Worm (Caenorhabditis elegans) whole organism, L4 larva: ENCODE data around the gene F48G7.4.

Source experiments
- D1046.2 ChIP-seq: fragments of 200-800 bp; sonication (Bioruptor generic); IDR thresholded peaks from 2 replicates; pipeline ENCODE4 v1.3.6; 2022; ENCODE audit warnings: missing genetic modification characterization, missing compliant biosample characterization
- F26F4.8 ChIP-seq: fragments of 200-800 bp; sonication (Bioruptor generic); conservative IDR thresholded peaks from 2 replicates; pipeline ENCODE4 v1.3.6; 2022; ENCODE audit warnings: missing genetic modification characterization, missing compliant biosample characterization
- Y105C5A.15 ChIP-seq: fragments of 200-800 bp; sonication (Bioruptor generic); IDR thresholded peaks from 2 replicates; pipeline ENCODE4 v1.3.6; 2022; ENCODE audit warnings: missing genetic modification characterization, missing compliant biosample characterization
- Y48G9A.11 ChIP-seq: fragments of 200-800 bp; sonication (Bioruptor generic); IDR thresholded peaks from 2 replicates; pipeline ENCODE4 v1.3.6; 2022; ENCODE audit warnings: missing genetic modification reagents, missing genetic modification characterization, missing compliant biosample characterization
- arid-1 ChIP-seq: fragments of 200-800 bp; sonication (Bioruptor generic); conservative IDR thresholded peaks from 2 replicates; pipeline ENCODE4 v1.3.6; 2022; ENCODE audit warnings: missing genetic modification reagents, missing genetic modification characterization, missing compliant biosample characterization
- attf-4 ChIP-seq: sonication (generic microtip); optimal IDR thresholded peaks from 3 replicates; lab custom pipeline; 2017; ENCODE audit warnings: missing biosample characterization, missing genetic modification characterization
- ceh-28 ChIP-seq: fragments of 150-350 bp; optimal IDR thresholded peaks from 2 replicates; lab custom pipeline; 2014; ENCODE audit warnings: missing biosample characterization, missing genetic modification reagents, missing genetic modification characterization
- ceh-62 ChIP-seq: sonication (generic microtip); optimal IDR thresholded peaks from 2 replicates; lab custom pipeline; 2017; ENCODE audit warnings: missing biosample characterization, missing genetic modification characterization
- cey-2 ChIP-seq: sonication (generic microtip); optimal IDR thresholded peaks from 3 replicates; lab custom pipeline; 2017; ENCODE audit warnings: missing genetic modification characterization, mild to moderate bottlenecking, missing compliant biosample characterization, antibody characterized with exemption, borderline replicate concordance; ENCODE audit not compliant: insufficient read depth
- daf-16 ChIP-seq, 3 experiments: sonication (generic microtip); optimal IDR thresholded peaks; 2 replicates each; lab custom pipeline; 2016 to 2017; ENCODE audit warnings: missing genetic modification characterization in 3 of 3, missing genetic modification reagents in 3 of 3, mild to moderate bottlenecking in 2 of 3, missing compliant biosample characterization in 2 of 3, missing biosample characterization in 1 of 3, moderate library complexity in 1 of 3
- daf-19 ChIP-seq: fragments of 200-800 bp; sonication (Bioruptor generic); conservative IDR thresholded peaks from 2 replicates; pipeline ENCODE4 v1.3.6; 2022; ENCODE audit warnings: missing genetic modification characterization, missing compliant biosample characterization
- dmd-6 ChIP-seq: fragments of 200-800 bp; sonication (Bioruptor generic); IDR thresholded peaks from 2 replicates; pipeline ENCODE4 v1.3.6; 2022; ENCODE audit warnings: missing genetic modification reagents, missing genetic modification characterization, missing compliant biosample characterization
- dmd-8 ChIP-seq: fragments of 200-800 bp; sonication (Bioruptor generic); IDR thresholded peaks from 2 replicates; pipeline ENCODE4 v1.3.6; 2022; ENCODE audit warnings: missing genetic modification characterization, missing compliant biosample characterization
- duxl-1 ChIP-seq: sonication (generic microtip); optimal IDR thresholded peaks from 2 replicates; lab custom pipeline; 2016; ENCODE audit warnings: mild to moderate bottlenecking, missing genetic modification characterization, moderate library complexity, missing compliant biosample characterization; ENCODE audit not compliant: poor library complexity
- dve-1 ChIP-seq: sonication (generic microtip); optimal IDR thresholded peaks from 2 replicates; lab custom pipeline; 2017; ENCODE audit warnings: antibody characterized with exemption, mild to moderate bottlenecking, missing genetic modification characterization, missing compliant biosample characterization; ENCODE audit not compliant: insufficient read depth
- gei-8 ChIP-seq: fragments of 200-800 bp; sonication (Bioruptor generic); optimal IDR thresholded peaks from 2 replicates; lab custom pipeline; 2018; ENCODE audit warnings: mild to moderate bottlenecking, missing genetic modification characterization, missing compliant biosample characterization
- hif-1 ChIP-seq, 2 experiments: sonication (generic microtip); optimal IDR thresholded peaks; 2 replicates each; lab custom pipeline; 2016 to 2017; ENCODE audit warnings: missing compliant biosample characterization in 2 of 2, missing genetic modification characterization in 2 of 2, missing genetic modification reagents in 2 of 2, missing genotype in 2 of 2, mild to moderate bottlenecking in 1 of 2
- hlh-30 ChIP-seq: sonication (generic microtip); optimal IDR thresholded peaks from 2 replicates; lab custom pipeline; 2017; ENCODE audit warnings: antibody characterized with exemption, mild to moderate bottlenecking, missing genetic modification characterization, missing compliant biosample characterization; ENCODE audit not compliant: insufficient read depth
- hmg-1.1 ChIP-seq: fragments of 200-800 bp; sonication (Bioruptor generic); IDR thresholded peaks from 2 replicates; pipeline ENCODE4 v1.3.6; 2022; ENCODE audit warnings: missing genetic modification reagents, missing genetic modification characterization, missing compliant biosample characterization
- lir-3 ChIP-seq: sonication (generic microtip); optimal IDR thresholded peaks from 2 replicates; lab custom pipeline; 2016; ENCODE audit warnings: mild to moderate bottlenecking, missing genetic modification characterization, missing compliant biosample characterization
- lsy-2 ChIP-seq, 2 experiments: fragments of 150-350 bp in 1 of 2; sonication (generic microtip) in 1 of 2; optimal IDR thresholded peaks; 2 replicates each; lab custom pipeline; 2014 to 2017; ENCODE audit warnings: missing biosample characterization in 2 of 2, missing genetic modification characterization in 2 of 2
- mep-1 ChIP-seq: fragments of 150-350 bp; sonication (generic microtip); optimal IDR thresholded peaks from 3 replicates; lab custom pipeline; 2014; ENCODE audit warnings: missing biosample characterization, missing genetic modification characterization
- mes-2 ChIP-seq: sonication (generic microtip); optimal IDR thresholded peaks from 2 replicates; lab custom pipeline; 2016; ENCODE audit warnings: missing genotype, mild to moderate bottlenecking, missing genetic modification characterization, missing compliant biosample characterization; ENCODE audit not compliant: poor library complexity, severe bottlenecking
- mxl-2 ChIP-seq: fragments of 200-800 bp; sonication (Bioruptor generic); conservative IDR thresholded peaks from 2 replicates; pipeline ENCODE4 v1.3.6; 2022; ENCODE audit warnings: missing genetic modification reagents, missing genetic modification characterization, missing compliant biosample characterization
- mxl-3 ChIP-seq: fragments of 200-800 bp; sonication (Bioruptor generic); optimal IDR thresholded peaks from 2 replicates; lab custom pipeline; 2018; ENCODE audit warnings: mild to moderate bottlenecking, missing genetic modification characterization, missing compliant biosample characterization
- nhr-111 ChIP-seq: fragments of 200-800 bp; sonication (Bioruptor generic); optimal IDR thresholded peaks from 2 replicates; lab custom pipeline; 2018; ENCODE audit warnings: mild to moderate bottlenecking, missing genetic modification characterization, missing compliant biosample characterization
- nhr-237 ChIP-seq: sonication (generic microtip); optimal IDR thresholded peaks from 2 replicates; lab custom pipeline; 2017; ENCODE audit warnings: missing biosample characterization, missing genetic modification characterization
- nhr-28 ChIP-seq: fragments of 150-350 bp; optimal IDR thresholded peaks from 2 replicates; lab custom pipeline; 2014; ENCODE audit warnings: missing biosample characterization, missing genetic modification characterization
- nhr-77 ChIP-seq: fragments of 150-350 bp; optimal IDR thresholded peaks from 2 replicates; lab custom pipeline; 2014; ENCODE audit warnings: missing biosample characterization, missing genetic modification characterization
- pqm-1 ChIP-seq: sonication (generic microtip); optimal IDR thresholded peaks from 2 replicates; lab custom pipeline; 2017; ENCODE audit warnings: missing biosample characterization, missing genetic modification characterization
- rbr-2 ChIP-seq: sonication (generic microtip); optimal IDR thresholded peaks from 2 replicates; lab custom pipeline; 2016; ENCODE audit warnings: missing genotype, missing genetic modification characterization, missing compliant biosample characterization
- saeg-2 ChIP-seq: fragments of 200-800 bp; sonication (Bioruptor generic); IDR thresholded peaks from 2 replicates; pipeline ENCODE4 v1.3.6; 2022; ENCODE audit warnings: missing genetic modification reagents, missing genetic modification characterization, missing compliant biosample characterization
- snpc-4 ChIP-seq: fragments of 150-350 bp; optimal IDR thresholded peaks from 2 replicates; lab custom pipeline; 2014; ENCODE audit warnings: missing biosample characterization, missing genetic modification characterization
- spr-3 ChIP-seq: fragments of 200-800 bp; sonication (Bioruptor generic); optimal IDR thresholded peaks from 2 replicates; lab custom pipeline; 2018; ENCODE audit warnings: mild to moderate bottlenecking, missing genetic modification characterization, missing compliant biosample characterization
- unc-62 ChIP-seq, 3 experiments: fragments of 150-350 bp in 1 of 3; sonication (generic microtip); optimal IDR thresholded peaks in 2 of 3; peaks in 1 of 3; 1 replicate in 1 of 3; 2 replicates in 2 of 3; lab custom pipeline; 2014 to 2017; ENCODE audit warnings: missing biosample characterization in 3 of 3, missing genetic modification characterization in 3 of 3, missing genetic modification reagents in 3 of 3, missing genotype in 1 of 3
- zag-1 ChIP-seq: fragments of 150-350 bp; optimal IDR thresholded peaks from 2 replicates; lab custom pipeline; 2014; ENCODE audit warnings: missing biosample characterization, missing genetic modification characterization
- zip-2 ChIP-seq: fragments of 150-350 bp; optimal IDR thresholded peaks from 2 replicates; lab custom pipeline; 2014; ENCODE audit warnings: missing biosample characterization, missing genetic modification characterization

F48G7.4 gene

ce11 chrV:626321-626720, 7.1 kb downstream of the F48G7.4 start, which contains the start of gene F48G7.7:
Gene F48G7.7 (minus strand): TSS chrV:626421.
- TF ChIP-seq nhr-237 (tag; lab: Kevin White, UChicago) (no peak), daf-16 (GFP tag; optimal IDR thresholded peaks at IDR 0.05; lab: Kevin White, UChicago) (no peak), daf-16 (tag; optimal IDR thresholded peaks at IDR 0.05; lab: Kevin White, UChicago) (peak; percentile 10), rbr-2 (tag; lab: Kevin White, UChicago) (no peak), unc-62 (GFP tag; optimal IDR thresholded peaks at IDR 0.05 in 1 of 2; lab: Kevin White, UChicago) (peak in 1 of 2 experiments; percentile 29), unc-62 (tag; optimal IDR thresholded peaks at IDR 0.05; lab: Kevin White, UChicago) (no peak)
- TF ChIP-seq, all 104 proteins: peak for 2

DNA sequence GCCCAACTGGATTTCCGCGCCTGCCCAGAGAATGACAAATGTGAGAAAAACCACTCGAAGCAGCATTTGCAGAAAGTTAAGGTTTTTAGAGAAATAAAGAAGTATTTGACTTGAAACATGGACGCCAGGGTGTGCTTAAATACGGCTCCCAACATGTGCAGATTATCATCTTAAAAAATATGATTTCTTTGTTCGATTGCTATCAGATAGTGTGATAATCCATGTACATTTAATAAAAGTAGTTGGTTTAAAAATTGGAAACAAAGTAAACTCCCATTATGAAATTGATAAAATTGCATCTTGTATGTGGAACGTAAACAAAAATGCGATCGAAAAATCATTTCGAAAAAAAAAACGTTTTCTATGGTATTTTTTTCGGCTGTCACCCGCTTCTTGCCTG, 8.3 kb downstream of the F48G7.4 start, which contains the start of gene F48G7.8:
Gene F48G7.8, minus strand, starts transcription at position 101 of the 400 bp plus-strand sequence.
- TF ChIP-seq ceh-62 (tag; lab: Kevin White, UChicago), result no peak
- TF ChIP-seq cey-2 (tag; lab: Kevin White, UChicago), result no peak
- no peak for TF ChIP-seq saeg-2
- no peak for TF ChIP-seq daf-19 (GFP tag; lab: Robert Waterston, UW)
- no peak for TF ChIP-seq D1046.2 (GFP tag; lab: Robert Waterston, UW)
- TF ChIP-seq Y105C5A.15 (GFP tag; lab: Robert Waterston, UW), result no peak

DNA sequence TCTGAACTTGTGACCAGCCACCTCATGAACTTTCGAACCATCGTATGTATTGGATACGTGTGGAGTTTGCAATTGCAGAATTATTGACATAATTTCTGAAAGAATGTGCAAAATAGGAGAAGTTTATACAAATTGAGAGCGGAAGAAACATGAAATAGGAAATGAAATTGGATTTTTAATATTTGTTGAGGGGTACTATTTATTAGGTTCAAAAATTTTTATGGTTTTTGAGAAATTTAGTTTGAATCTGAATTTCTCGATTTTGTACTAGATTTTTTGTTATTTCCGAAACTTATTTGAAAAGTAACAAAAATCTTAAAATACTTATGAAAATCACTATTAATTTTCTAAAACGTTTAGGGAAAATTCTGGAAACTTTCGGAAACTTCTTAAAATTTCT, 9.3 kb downstream of the F48G7.4 start, which contains the start of gene F48G7.9:
Gene F48G7.9, minus strand, starts transcription at position 101 of the 400 bp plus-strand sequence.
- no peak for TF ChIP-seq mxl-2 (GFP tag; lab: Robert Waterston, UW)
- TF ChIP-seq Y48G9A.11 (GFP tag; lab: Robert Waterston, UW), result no peak
- TF ChIP-seq snpc-4, result no peak
- no peak for TF ChIP-seq Y105C5A.15 (GFP tag; lab: Robert Waterston, UW)
- TF ChIP-seq spr-3 (GFP tag; lab: Kevin White, UChicago), result no peak
- TF ChIP-seq dmd-8 (GFP tag; lab: Robert Waterston, UW), result no peak
- TF ChIP-seq attf-4, result no peak

DNA sequence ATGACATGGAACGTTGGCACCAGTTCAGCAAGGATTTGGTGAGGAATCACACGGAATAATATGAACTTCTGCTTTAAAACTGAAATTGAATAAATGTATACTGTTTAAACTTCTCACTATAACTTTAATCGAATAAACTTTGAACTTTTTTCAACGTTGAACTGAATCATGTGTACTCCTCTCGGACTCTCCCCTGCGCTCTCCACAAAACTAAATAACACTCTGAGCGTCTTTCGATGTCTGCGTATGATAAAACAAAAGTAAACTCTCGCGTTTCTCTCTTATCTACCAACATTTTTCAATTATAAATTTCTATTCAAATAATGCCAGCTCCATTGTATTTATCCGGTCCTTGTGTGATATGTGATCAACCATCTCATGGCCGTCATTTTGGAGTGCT, 12.6 kb downstream of the F48G7.4 start:
- TF ChIP-seq ceh-28 (tag; lab: Kevin White, UChicago), result no peak
- TF ChIP-seq zip-2 (tag; lab: Kevin White, UChicago), result no peak
- peak; percentile 38 for TF ChIP-seq dve-1
- TF ChIP-seq nhr-28 (tag; lab: Kevin White, UChicago), result peak; percentile 48
- no peak for TF ChIP-seq gei-8 (GFP tag; lab: Kevin White, UChicago)
- TF ChIP-seq dmd-6 (GFP tag; lab: Robert Waterston, UW), result 0 out of 2 replicates have a peak, but pooled peaks have one; percentile 18
- no peak for TF ChIP-seq spr-3 (GFP tag; lab: Kevin White, UChicago)
- TF ChIP-seq hlh-30 (tag; lab: Kevin White, UChicago), result peak; percentile 10
- TF ChIP-seq mes-2 (tag; lab: Kevin White, UChicago), result peak; percentile 27
- TF ChIP-seq, all 104 proteins: peak for 5

ce11 chrV:634855-635254, 15.6 kb downstream of the F48G7.4 start, which contains the start of gene F48G7.10:
Gene F48G7.10 (minus strand): TSS chrV:634955.
- no peak for TF ChIP-seq arid-1 (GFP tag; lab: Robert Waterston, UW)
- no peak for TF ChIP-seq zag-1 (tag; lab: Kevin White, UChicago)

- TF ChIP-seq duxl-1 (tag; lab: Kevin White, UChicago) (peak; percentile 51), mxl-3 (GFP tag; lab: Kevin White, UChicago) (peak; percentile 78), F26F4.8 (no peak), nhr-28 (tag; lab: Kevin White, UChicago) (peak; percentile 98), dve-1 (peak; percentile 66), hmg-1.1 (0 out of 2 replicates have a peak, but pooled peaks have one; percentile 16), nhr-77 (tag; lab: Kevin White, UChicago) (peak; percentile 85), lir-3 (tag; lab: Kevin White, UChicago) (no peak), nhr-111 (GFP tag; lab: Kevin White, UChicago) (no peak), mep-1 (tag; lab: Kevin White, UChicago) (peak; percentile 5), dmd-6 (GFP tag; lab: Robert Waterston, UW) (peak; percentile 61; the same call in 1 of the 2 replicates), hlh-30 (tag; lab: Kevin White, UChicago) (peak; percentile 87), daf-16 (GFP tag; optimal IDR thresholded peaks at IDR 0.05; lab: Kevin White, UChicago) (no peak), daf-16 (tag; optimal IDR thresholded peaks at IDR 0.05; lab: Kevin White, UChicago) (peak; percentile 40), hif-1 (tag; optimal IDR thresholded peaks at IDR 0.05; lab: Kevin White, UChicago) (peak in 1 of 2 experiments; percentile 4), pqm-1 (tag; lab: Kevin White, UChicago) (peak; percentile 66), lsy-2 (tag; optimal IDR thresholded peaks at IDR 0.05; lab: Kevin White, UChicago) (peak in 1 of 2 experiments; percentile 2), mes-2 (tag; lab: Kevin White, UChicago) (peak; percentile 33)
Measured at ce11 chrV:635630-636029, 16.4 kb downstream of the F48G7.4 start.
